Worm (Caenorhabditis elegans) whole organism, late embryonic: ENCODE measurements around the gene Y73C8B.9.

Source experiments
- C38D4.7 ChIP-seq: fragments of 200-800 bp; sonication (Bioruptor generic); optimal IDR thresholded peaks from 2 replicates; lab custom pipeline; 2018; ENCODE audit warnings: mild to moderate bottlenecking, missing genetic modification characterization, moderate library complexity, missing compliant biosample characterization
- F13H6.1 ChIP-seq: sonication (generic microtip); optimal IDR thresholded peaks from 2 replicates; lab custom pipeline; 2016; ENCODE audit warnings: missing genetic modification characterization, missing compliant biosample characterization
- K02D7.2 ChIP-seq: sonication (generic microtip); optimal IDR thresholded peaks from 2 replicates; lab custom pipeline; 2017; ENCODE audit warnings: mild to moderate bottlenecking, missing genetic modification characterization, missing compliant biosample characterization
- Y22D7AL.16 ChIP-seq: sonication (generic microtip); optimal IDR thresholded peaks from 2 replicates; lab custom pipeline; 2016; ENCODE audit warnings: missing genetic modification characterization, missing compliant biosample characterization
- ahr-1 ChIP-seq: sonication (generic microtip); optimal IDR thresholded peaks from 2 replicates; lab custom pipeline; 2016; ENCODE audit warnings: missing genetic modification characterization, missing compliant biosample characterization
- ama-1 ChIP-seq: fragments of 150-350 bp; optimal IDR thresholded peaks from 2 replicates; lab custom pipeline; 2014
- ceh-14 ChIP-seq: sonication (generic microtip); optimal IDR thresholded peaks from 2 replicates; lab custom pipeline; 2016; ENCODE audit warnings: missing genotype, missing genetic modification characterization, missing compliant biosample characterization
- ceh-18 ChIP-seq: sonication (generic microtip); optimal IDR thresholded peaks from 2 replicates; lab custom pipeline; 2016; ENCODE audit warnings: missing genetic modification characterization, missing compliant biosample characterization
- ceh-22 ChIP-seq: sonication (generic microtip); optimal IDR thresholded peaks from 2 replicates; lab custom pipeline; 2017; ENCODE audit warnings: missing biosample characterization, missing genetic modification characterization
- ceh-24 ChIP-seq: sonication (generic microtip); optimal IDR thresholded peaks from 2 replicates; lab custom pipeline; 2016; ENCODE audit warnings: mild to moderate bottlenecking, missing genetic modification characterization, missing compliant biosample characterization
- ceh-31 ChIP-seq: sonication (generic microtip); optimal IDR thresholded peaks from 2 replicates; lab custom pipeline; 2016; ENCODE audit warnings: missing genetic modification characterization, missing compliant biosample characterization
- ceh-34 ChIP-seq: sonication (generic microtip); optimal IDR thresholded peaks from 2 replicates; lab custom pipeline; 2016; ENCODE audit warnings: mild to moderate bottlenecking, missing genetic modification characterization, missing compliant biosample characterization
- ceh-45 ChIP-seq: fragments of 200-800 bp; sonication (Bioruptor generic); IDR thresholded peaks from 2 replicates; pipeline ENCODE4 v1.3.6; 2022; ENCODE audit warnings: missing genetic modification reagents, missing genetic modification characterization, missing compliant biosample characterization
- ceh-6 ChIP-seq: fragments of 200-800 bp; sonication (Bioruptor generic); optimal IDR thresholded peaks from 2 replicates; lab custom pipeline; 2018; ENCODE audit warnings: mild to moderate bottlenecking, missing genetic modification characterization, missing compliant biosample characterization
- ceh-9 ChIP-seq: sonication (generic microtip); optimal IDR thresholded peaks from 2 replicates; lab custom pipeline; 2016; ENCODE audit warnings: mild to moderate bottlenecking, missing genetic modification characterization, inconsistent platforms, missing compliant biosample characterization
- che-1 ChIP-seq: sonication (generic microtip); optimal IDR thresholded peaks from 2 replicates; lab custom pipeline; 2016; ENCODE audit warnings: mild to moderate bottlenecking, missing genetic modification characterization, missing compliant biosample characterization
- dmd-4 ChIP-seq: sonication (generic microtip); optimal IDR thresholded peaks from 2 replicates; lab custom pipeline; 2016; ENCODE audit warnings: borderline replicate concordance, missing genetic modification characterization, missing compliant biosample characterization
- elt-2 ChIP-seq: sonication (generic microtip); optimal IDR thresholded peaks from 2 replicates; lab custom pipeline; 2016; ENCODE audit warnings: missing genetic modification reagents, missing genetic modification characterization, missing compliant biosample characterization
- ets-4 ChIP-seq: sonication (generic microtip); optimal IDR thresholded peaks from 2 replicates; lab custom pipeline; 2016; ENCODE audit warnings: missing genetic modification characterization, missing compliant biosample characterization
- fkh-10 ChIP-seq: fragments of 150-350 bp; optimal IDR thresholded peaks from 2 replicates; lab custom pipeline; 2014; ENCODE audit warnings: missing biosample characterization, missing genetic modification reagents, missing genetic modification characterization
- fkh-6 ChIP-seq: sonication (generic microtip); optimal IDR thresholded peaks from 2 replicates; lab custom pipeline; 2016; ENCODE audit warnings: missing genetic modification characterization, missing compliant biosample characterization
- hlh-13 ChIP-seq: fragments of 200-800 bp; sonication (Bioruptor generic); optimal IDR thresholded peaks from 2 replicates; lab custom pipeline; 2018; ENCODE audit warnings: mild to moderate bottlenecking, missing genetic modification characterization, missing compliant biosample characterization
- hlh-15 ChIP-seq: sonication (generic microtip); optimal IDR thresholded peaks from 2 replicates; lab custom pipeline; 2016; ENCODE audit warnings: missing genetic modification characterization, missing compliant biosample characterization
- hlh-6 ChIP-seq: sonication (generic microtip); optimal IDR thresholded peaks from 2 replicates; lab custom pipeline; 2016; ENCODE audit warnings: missing genotype, missing genetic modification characterization, missing compliant biosample characterization
- hlh-8 ChIP-seq: sonication (generic microtip); optimal IDR thresholded peaks from 2 replicates; lab custom pipeline; 2016; ENCODE audit warnings: missing genotype, missing genetic modification characterization, missing compliant biosample characterization
- lim-6 ChIP-seq: sonication (generic microtip); optimal IDR thresholded peaks from 2 replicates; lab custom pipeline; 2016; ENCODE audit warnings: missing genetic modification characterization, missing compliant biosample characterization
- madf-2 ChIP-seq: sonication (generic microtip); optimal IDR thresholded peaks from 2 replicates; lab custom pipeline; 2017; ENCODE audit warnings: missing genetic modification characterization, missing compliant biosample characterization
- nhr-11 ChIP-seq: fragments of 150-350 bp; optimal IDR thresholded peaks from 2 replicates; lab custom pipeline; 2014; ENCODE audit warnings: missing biosample characterization, missing genetic modification characterization
- nhr-232 ChIP-seq: sonication (generic microtip); optimal IDR thresholded peaks from 2 replicates; lab custom pipeline; 2016; ENCODE audit warnings: missing genetic modification characterization, missing compliant biosample characterization
- odd-2 ChIP-seq: sonication (generic microtip); optimal IDR thresholded peaks from 2 replicates; lab custom pipeline; 2017; ENCODE audit warnings: antibody characterized with exemption, mild to moderate bottlenecking, missing genetic modification characterization, missing compliant biosample characterization
- pag-3 ChIP-seq: sonication (generic microtip); optimal IDR thresholded peaks from 2 replicates; lab custom pipeline; 2016; ENCODE audit warnings: missing compliant biosample characterization, missing genetic modification characterization, borderline replicate concordance
- pax-1 ChIP-seq: fragments of 150-350 bp; optimal IDR thresholded peaks from 2 replicates; lab custom pipeline; 2014; ENCODE audit warnings: missing biosample characterization, missing genetic modification characterization
- pros-1 ChIP-seq: fragments of 150-350 bp; optimal IDR thresholded peaks from 2 replicates; lab custom pipeline; 2014; ENCODE audit warnings: missing biosample characterization, missing genetic modification reagents, missing genetic modification characterization
- sdc-2 ChIP-seq: sonication (generic microtip); optimal IDR thresholded peaks from 2 replicates; lab custom pipeline; 2016; ENCODE audit warnings: missing genotype, missing genetic modification characterization, missing compliant biosample characterization
- sox-4 ChIP-seq: sonication (generic microtip); optimal IDR thresholded peaks from 2 replicates; lab custom pipeline; 2017; ENCODE audit warnings: mild to moderate bottlenecking, missing genetic modification characterization, inconsistent platforms, missing compliant biosample characterization
- tbx-2 ChIP-seq: sonication (generic microtip); optimal IDR thresholded peaks from 2 replicates; lab custom pipeline; 2016; ENCODE audit warnings: missing genetic modification characterization, missing compliant biosample characterization
- unc-3 ChIP-seq, 2 experiments: fragments of 200-800 bp in 1 of 2; sonication (Bioruptor generic) in 1 of 2; sonication (generic microtip) in 1 of 2; conservative IDR thresholded peaks in 1 of 2; optimal IDR thresholded peaks in 1 of 2; 2 replicates each; pipeline versions ENCODE4 v1.3.6 to Lab custom; 2016 to 2022; ENCODE audit warnings: missing compliant biosample characterization in 2 of 2, missing genetic modification characterization in 2 of 2, missing genetic modification reagents in 1 of 2
- unc-42 ChIP-seq: sonication (generic microtip); optimal IDR thresholded peaks from 2 replicates; lab custom pipeline; 2016; ENCODE audit warnings: missing genotype, missing genetic modification characterization, missing compliant biosample characterization
- unc-86 ChIP-seq: sonication (generic microtip); optimal IDR thresholded peaks from 2 replicates; lab custom pipeline; 2016; ENCODE audit warnings: missing genetic modification characterization, missing compliant biosample characterization

The Y73C8B.9 gene

ce11 chrV:3236610-3237009 is 43.3 kb downstream of the Y73C8B.9 start, which contains the start of the genes K08D9.9 and str-16:
TSS of gene K08D9.9 (minus strand) at chrV:3236710.
TSS of gene str-16 (plus strand) at chrV:3236875.
- TF ChIP-seq hlh-8 (tag; lab: Kevin White, UChicago): no peak
- TF ChIP-seq ceh-22: no peak
- TF ChIP-seq Y22D7AL.16: no peak
- no peak for TF ChIP-seq che-1 (tag; lab: Kevin White, UChicago)
- TF ChIP-seq F13H6.1: no peak
- TF ChIP-seq hlh-6 (tag; lab: Kevin White, UChicago): no peak
- no peak for TF ChIP-seq ceh-14 (tag; lab: Kevin White, UChicago)
- no peak for TF ChIP-seq ets-4 (tag; lab: Kevin White, UChicago)
- TF ChIP-seq hlh-13: no peak
- TF ChIP-seq ceh-6 (GFP tag; lab: Kevin White, UChicago): no peak
- no peak for TF ChIP-seq sox-4 (tag; lab: Kevin White, UChicago)
- TF ChIP-seq elt-2 (tag; lab: Kevin White, UChicago): no peak
- TF ChIP-seq dmd-4 (tag; lab: Kevin White, UChicago): no peak
- no peak for TF ChIP-seq ceh-18
- no peak for TF ChIP-seq unc-42 (tag; lab: Kevin White, UChicago)
- no peak for TF ChIP-seq lim-6
- TF ChIP-seq pax-1 (tag; lab: Kevin White, UChicago): no peak
- no peak for TF ChIP-seq C38D4.7 (GFP tag; lab: Kevin White, UChicago)

- no peak for TF ChIP-seq fkh-6 (tag; lab: Kevin White, UChicago)
- no peak for TF ChIP-seq odd-2 (tag; lab: Kevin White, UChicago)
- no peak for TF ChIP-seq K02D7.2 (tag; lab: Kevin White, UChicago)
- no peak for TF ChIP-seq sdc-2 (tag; lab: Kevin White, UChicago)
- no peak for TF ChIP-seq ceh-45
- TF ChIP-seq madf-2: no peak
- TF ChIP-seq nhr-232 (tag; lab: Kevin White, UChicago): no peak
- TF ChIP-seq dmd-4 (tag; lab: Kevin White, UChicago): no peak
- TF ChIP-seq tbx-2 (tag; lab: Kevin White, UChicago): no peak
- TF ChIP-seq C38D4.7 (GFP tag; lab: Kevin White, UChicago): no peak
- no peak for TF ChIP-seq che-1 (tag; lab: Kevin White, UChicago)
- no peak for TF ChIP-seq ama-1 (lab: Kevin White, UChicago)
- TF ChIP-seq nhr-11 (tag; lab: Kevin White, UChicago): no peak
- TF ChIP-seq hlh-6 (tag; lab: Kevin White, UChicago): no peak
- TF ChIP-seq ceh-34: no peak
These were observed 47.8 kb downstream of the Y73C8B.9 start, which contains the start of gene srj-11 for ce11 chrV:3241175-3241574. TSS of gene srj-11 (plus strand) at chrV:3241424.

- TF ChIP-seq F13H6.1: no peak
- TF ChIP-seq hlh-15 (tag; lab: Kevin White, UChicago): no peak
- TF ChIP-seq ceh-18: no peak
- TF ChIP-seq pag-3 (tag; lab: Kevin White, UChicago): no peak
- no peak for TF ChIP-seq ceh-31
- no peak for TF ChIP-seq pros-1 (tag; lab: Kevin White, UChicago)
- TF ChIP-seq ahr-1 (tag; lab: Kevin White, UChicago): no peak
- TF ChIP-seq ceh-9 (tag; lab: Kevin White, UChicago): no peak
- TF ChIP-seq ama-1 (lab: Kevin White, UChicago): no peak
- no peak for TF ChIP-seq ceh-45
- no peak for TF ChIP-seq sox-4 (tag; lab: Kevin White, UChicago)
- no peak for TF ChIP-seq unc-86
- TF ChIP-seq ets-4 (tag; lab: Kevin White, UChicago): no peak
- no peak for TF ChIP-seq unc-3 (GFP tag; conservative IDR thresholded peaks at IDR 0.05; lab: Robert Waterston, UW)
- TF ChIP-seq unc-3 (tag; optimal IDR thresholded peaks at IDR 0.05; lab: Kevin White, UChicago): no peak
- no peak for TF ChIP-seq nhr-232 (tag; lab: Kevin White, UChicago)
- TF ChIP-seq pax-1 (tag; lab: Kevin White, UChicago): no peak
- TF ChIP-seq ceh-24 (tag; lab: Kevin White, UChicago): no peak
- no peak for TF ChIP-seq ceh-34
- TF ChIP-seq Y22D7AL.16: no peak
- no peak for TF ChIP-seq fkh-10 (GFP tag; lab: Kevin White, UChicago)
These were observed 49.6 kb downstream of the Y73C8B.9 start, which contains the start of gene gst-23 for ce11 chrV:3242984-3243383. TSS of gene gst-23 (plus strand) at chrV:3243284.
